Worm (Caenorhabditis elegans) whole organism, late embryonic: ENCODE results near the gene Y7A5A.10.
A peak's percentile ranks its signal among the peaks of the same experiment; 100 is the strongest.

Experiments
- K02D7.2 ChIP-seq: sonication (generic microtip); optimal IDR thresholded peaks from 2 replicates; lab custom pipeline; 2017; ENCODE audit warnings: mild to moderate bottlenecking, missing genetic modification characterization, missing compliant biosample characterization
- K09A11.1 ChIP-seq: sonication (generic microtip); optimal IDR thresholded peaks from 2 replicates; lab custom pipeline; 2017; ENCODE audit warnings: antibody characterized with exemption, mild to moderate bottlenecking, missing genetic modification characterization, missing compliant biosample characterization; ENCODE audit not compliant: insufficient read depth
- T23F11.4 ChIP-seq: fragments of 200-800 bp; sonication (Bioruptor generic); optimal IDR thresholded peaks from 2 replicates; lab custom pipeline; 2018; ENCODE audit warnings: mild to moderate bottlenecking, missing genetic modification characterization, missing compliant biosample characterization
- Y22D7AL.16 ChIP-seq: sonication (generic microtip); optimal IDR thresholded peaks from 2 replicates; lab custom pipeline; 2016; ENCODE audit warnings: missing genetic modification characterization, missing compliant biosample characterization
- ahr-1 ChIP-seq: sonication (generic microtip); optimal IDR thresholded peaks from 2 replicates; lab custom pipeline; 2016; ENCODE audit warnings: missing genetic modification characterization, missing compliant biosample characterization
- ama-1 ChIP-seq: fragments of 150-350 bp; optimal IDR thresholded peaks from 2 replicates; lab custom pipeline; 2014
- ceh-18 ChIP-seq: sonication (generic microtip); optimal IDR thresholded peaks from 2 replicates; lab custom pipeline; 2016; ENCODE audit warnings: missing genetic modification characterization, missing compliant biosample characterization
- ceh-19 ChIP-seq: fragments of 200-800 bp; sonication (Bioruptor generic); optimal IDR thresholded peaks from 2 replicates; lab custom pipeline; 2018; ENCODE audit warnings: mild to moderate bottlenecking, missing genetic modification characterization, missing compliant biosample characterization
- ceh-2 ChIP-seq: sonication (generic microtip); optimal IDR thresholded peaks from 2 replicates; lab custom pipeline; 2016; ENCODE audit warnings: missing genotype, missing genetic modification characterization, missing compliant biosample characterization
- ceh-22 ChIP-seq: sonication (generic microtip); optimal IDR thresholded peaks from 2 replicates; lab custom pipeline; 2017; ENCODE audit warnings: missing biosample characterization, missing genetic modification characterization
- ceh-30 ChIP-seq: fragments of 150-350 bp; optimal IDR thresholded peaks from 2 replicates; lab custom pipeline; 2014; ENCODE audit warnings: missing biosample characterization, missing genetic modification characterization
- ceh-31 ChIP-seq: sonication (generic microtip); optimal IDR thresholded peaks from 2 replicates; lab custom pipeline; 2016; ENCODE audit warnings: missing genetic modification characterization, missing compliant biosample characterization
- ceh-45 ChIP-seq: fragments of 200-800 bp; sonication (Bioruptor generic); IDR thresholded peaks from 2 replicates; pipeline ENCODE4 v1.3.6; 2022; ENCODE audit warnings: missing genetic modification reagents, missing genetic modification characterization, missing compliant biosample characterization
- ceh-48 ChIP-seq: sonication (generic microtip); optimal IDR thresholded peaks from 2 replicates; lab custom pipeline; 2016; ENCODE audit warnings: missing genetic modification characterization, inconsistent platforms, missing compliant biosample characterization
- ceh-6 ChIP-seq: fragments of 200-800 bp; sonication (Bioruptor generic); optimal IDR thresholded peaks from 2 replicates; lab custom pipeline; 2018; ENCODE audit warnings: mild to moderate bottlenecking, missing genetic modification characterization, missing compliant biosample characterization
- che-1 ChIP-seq: sonication (generic microtip); optimal IDR thresholded peaks from 2 replicates; lab custom pipeline; 2016; ENCODE audit warnings: mild to moderate bottlenecking, missing genetic modification characterization, missing compliant biosample characterization
- dmd-4 ChIP-seq: sonication (generic microtip); optimal IDR thresholded peaks from 2 replicates; lab custom pipeline; 2016; ENCODE audit warnings: borderline replicate concordance, missing genetic modification characterization, missing compliant biosample characterization
- dve-1 ChIP-seq: sonication (generic microtip); optimal IDR thresholded peaks from 2 replicates; lab custom pipeline; 2017; ENCODE audit warnings: antibody characterized with exemption, mild to moderate bottlenecking, missing genetic modification characterization, missing compliant biosample characterization
- elt-4 ChIP-seq: sonication (generic microtip); optimal IDR thresholded peaks from 2 replicates; lab custom pipeline; 2016; ENCODE audit warnings: missing genetic modification characterization, missing compliant biosample characterization
- ets-4 ChIP-seq: sonication (generic microtip); optimal IDR thresholded peaks from 2 replicates; lab custom pipeline; 2016; ENCODE audit warnings: missing genetic modification characterization, missing compliant biosample characterization
- fax-1 ChIP-seq: sonication (generic microtip); optimal IDR thresholded peaks from 2 replicates; lab custom pipeline; 2016; ENCODE audit warnings: missing genotype, missing genetic modification characterization, missing compliant biosample characterization
- fkh-6 ChIP-seq: sonication (generic microtip); optimal IDR thresholded peaks from 2 replicates; lab custom pipeline; 2016; ENCODE audit warnings: missing genetic modification characterization, missing compliant biosample characterization
- hlh-15 ChIP-seq: sonication (generic microtip); optimal IDR thresholded peaks from 2 replicates; lab custom pipeline; 2016; ENCODE audit warnings: missing genetic modification characterization, missing compliant biosample characterization
- hlh-30 ChIP-seq: sonication (generic microtip); optimal IDR thresholded peaks from 2 replicates; lab custom pipeline; 2017; ENCODE audit warnings: antibody characterized with exemption, missing genetic modification characterization, missing compliant biosample characterization; ENCODE audit not compliant: insufficient read depth
- hlh-6 ChIP-seq: sonication (generic microtip); optimal IDR thresholded peaks from 2 replicates; lab custom pipeline; 2016; ENCODE audit warnings: missing genotype, missing genetic modification characterization, missing compliant biosample characterization
- hlh-8 ChIP-seq: sonication (generic microtip); optimal IDR thresholded peaks from 2 replicates; lab custom pipeline; 2016; ENCODE audit warnings: missing genotype, missing genetic modification characterization, missing compliant biosample characterization
- lin-11 ChIP-seq: fragments of 200-800 bp; sonication (Bioruptor generic); optimal IDR thresholded peaks from 2 replicates; lab custom pipeline; 2018; ENCODE audit warnings: mild to moderate bottlenecking, missing genetic modification characterization, missing compliant biosample characterization
- madf-2 ChIP-seq: sonication (generic microtip); optimal IDR thresholded peaks from 2 replicates; lab custom pipeline; 2017; ENCODE audit warnings: missing genetic modification characterization, missing compliant biosample characterization
- nhr-232 ChIP-seq: sonication (generic microtip); optimal IDR thresholded peaks from 2 replicates; lab custom pipeline; 2016; ENCODE audit warnings: missing genetic modification characterization, missing compliant biosample characterization
- npax-4 ChIP-seq: sonication (generic microtip); optimal IDR thresholded peaks from 2 replicates; lab custom pipeline; 2016; ENCODE audit warnings: missing genetic modification characterization, missing compliant biosample characterization
- odd-2 ChIP-seq: sonication (generic microtip); optimal IDR thresholded peaks from 2 replicates; lab custom pipeline; 2017; ENCODE audit warnings: antibody characterized with exemption, mild to moderate bottlenecking, missing genetic modification characterization, missing compliant biosample characterization
- pag-3 ChIP-seq: sonication (generic microtip); optimal IDR thresholded peaks from 2 replicates; lab custom pipeline; 2016; ENCODE audit warnings: missing compliant biosample characterization, missing genetic modification characterization, borderline replicate concordance
- pat-9 ChIP-seq: fragments of 200-800 bp; sonication (Bioruptor generic); optimal IDR thresholded peaks from 2 replicates; lab custom pipeline; 2018; ENCODE audit warnings: mild to moderate bottlenecking, missing genetic modification characterization, moderate library complexity, missing compliant biosample characterization
- pha-4 ChIP-seq: fragments of 150-350 bp; optimal IDR thresholded peaks from 2 replicates; lab custom pipeline; 2018; ENCODE audit warnings: missing biosample characterization, missing genetic modification reagents, missing genetic modification characterization
- pros-1 ChIP-seq: fragments of 150-350 bp; optimal IDR thresholded peaks from 2 replicates; lab custom pipeline; 2014; ENCODE audit warnings: missing biosample characterization, missing genetic modification reagents, missing genetic modification characterization
- ref-2 ChIP-seq: sonication (generic microtip); optimal IDR thresholded peaks from 2 replicates; lab custom pipeline; 2016; ENCODE audit warnings: missing genetic modification characterization, missing compliant biosample characterization
- rnt-1 ChIP-seq: sonication (generic microtip); optimal IDR thresholded peaks from 2 replicates; lab custom pipeline; 2016; ENCODE audit warnings: missing genetic modification characterization, missing compliant biosample characterization
- sdc-2 ChIP-seq: sonication (generic microtip); optimal IDR thresholded peaks from 2 replicates; lab custom pipeline; 2016; ENCODE audit warnings: missing genotype, missing genetic modification characterization, missing compliant biosample characterization
- sox-2 ChIP-seq: fragments of 200-800 bp; sonication (Bioruptor generic); IDR thresholded peaks from 2 replicates; pipeline ENCODE4 v1.3.6; 2022; ENCODE audit warnings: missing genetic modification reagents, missing genetic modification characterization, missing compliant biosample characterization
- tbx-2 ChIP-seq: sonication (generic microtip); optimal IDR thresholded peaks from 2 replicates; lab custom pipeline; 2016; ENCODE audit warnings: missing genetic modification characterization, missing compliant biosample characterization
- tbx-7 ChIP-seq: sonication (generic microtip); optimal IDR thresholded peaks from 2 replicates; lab custom pipeline; 2016; ENCODE audit warnings: missing genotype, missing genetic modification characterization, missing compliant biosample characterization
- unc-3 ChIP-seq, 2 experiments: fragments of 200-800 bp in 1 of 2; sonication (Bioruptor generic) in 1 of 2; sonication (generic microtip) in 1 of 2; conservative IDR thresholded peaks in 1 of 2; optimal IDR thresholded peaks in 1 of 2; 2 replicates each; pipeline versions ENCODE4 v1.3.6 to Lab custom; 2016 to 2022; ENCODE audit warnings: missing compliant biosample characterization in 2 of 2, missing genetic modification characterization in 2 of 2, missing genetic modification reagents in 1 of 2
- unc-55 ChIP-seq: sonication (generic microtip); optimal IDR thresholded peaks from 2 replicates; lab custom pipeline; 2017; ENCODE audit warnings: missing biosample characterization, missing genetic modification reagents, missing genetic modification characterization
- zip-5 ChIP-seq: sonication (generic microtip); optimal IDR thresholded peaks from 2 replicates; lab custom pipeline; 2016; ENCODE audit warnings: missing genetic modification characterization, missing compliant biosample characterization

Y7A5A.10 gene

ce11 chrX:15794977-15795376 is at the start of gene Y7A5A.10:
Gene Y7A5A.10 (minus strand): TSS chrX:15795077.
- TF ChIP-seq hlh-30 (tag; lab: Kevin White, UChicago) (no peak), ceh-48 (tag; lab: Kevin White, UChicago) (no peak)

ce11 chrX:15844330-15844729 is 49.5 kb upstream of the Y7A5A.10 start:
- no peak for TF ChIP-seq ceh-19
- TF ChIP-seq nhr-232 (tag; lab: Kevin White, UChicago), result no peak
- TF ChIP-seq elt-4 (tag; lab: Kevin White, UChicago), result no peak
- no peak for TF ChIP-seq pag-3 (tag; lab: Kevin White, UChicago)
- TF ChIP-seq unc-55 (GFP tag; lab: Kevin White, UChicago), result no peak
- TF ChIP-seq che-1 (tag; lab: Kevin White, UChicago), result no peak
- no peak for TF ChIP-seq hlh-30 (tag; lab: Kevin White, UChicago)
- TF ChIP-seq T23F11.4 (GFP tag; lab: Kevin White, UChicago), result no peak
- TF ChIP-seq dmd-4 (tag; lab: Kevin White, UChicago), result no peak
- TF ChIP-seq tbx-7, result no peak
- TF ChIP-seq pha-4, result no peak
- TF ChIP-seq npax-4 (tag; lab: Kevin White, UChicago), result no peak
- TF ChIP-seq, all 69 proteins: peak for 0

- TF ChIP-seq rnt-1 (tag; lab: Kevin White, UChicago) (no peak), dve-1 (tag; lab: Kevin White, UChicago) (no peak), pat-9 (no peak), tbx-2 (tag; lab: Kevin White, UChicago) (no peak), unc-3 (GFP tag; conservative IDR thresholded peaks at IDR 0.05; lab: Robert Waterston, UW) (no peak), unc-3 (tag; optimal IDR thresholded peaks at IDR 0.05; lab: Kevin White, UChicago) (no peak), lin-11 (tag; lab: Kevin White, UChicago) (no peak), che-1 (tag; lab: Kevin White, UChicago) (no peak), ceh-30 (no peak), ceh-45 (GFP tag; lab: Robert Waterston, UW) (no peak), hlh-8 (tag; lab: Kevin White, UChicago) (no peak), npax-4 (tag; lab: Kevin White, UChicago) (no peak), ceh-6 (GFP tag; lab: Kevin White, UChicago) (no peak), ahr-1 (tag; lab: Kevin White, UChicago) (no peak), zip-5 (tag; lab: Kevin White, UChicago) (no peak), hlh-6 (no peak), ama-1 (lab: Kevin White, UChicago) (no peak), ceh-31 (no peak)
Measured at ce11 chrX:15842492-15842891, 47.6 kb upstream of the Y7A5A.10 start.

ce11 chrX:15841086-15841622 is 46.3 kb upstream of the Y7A5A.10 start, which contains the start of gene serp-1.1:
Gene serp-1.1 (plus strand): TSS chrX:15841572.
- TF ChIP-seq fax-1 (peak; percentile 43), ets-4 (tag; lab: Kevin White, UChicago) (peak; percentile 78), pros-1 (tag; lab: Kevin White, UChicago) (peak; percentile 98), sox-2 (GFP tag; lab: Robert Waterston, UW) (no peak), odd-2 (no peak), T23F11.4 (GFP tag; lab: Kevin White, UChicago) (peak; percentile 55), ceh-45 (GFP tag; lab: Robert Waterston, UW) (no peak), ceh-22 (tag; lab: Kevin White, UChicago) (peak; percentile 88), hlh-30 (tag; lab: Kevin White, UChicago) (peak; percentile 74), ceh-18 (tag; lab: Kevin White, UChicago) (peak; percentile 97), sdc-2 (tag; lab: Kevin White, UChicago) (peak; percentile 93), K09A11.1 (tag; lab: Kevin White, UChicago) (peak; percentile 44), ceh-6 (GFP tag; lab: Kevin White, UChicago) (peak; percentile 62), hlh-15 (tag; lab: Kevin White, UChicago) (no peak), rnt-1 (tag; lab: Kevin White, UChicago) (peak; percentile 94), zip-5 (tag; lab: Kevin White, UChicago) (no peak), ceh-30 (no peak), ref-2 (tag; lab: Kevin White, UChicago) (peak; percentile 96), ceh-2 (tag; lab: Kevin White, UChicago) (peak; percentile 81), Y22D7AL.16 (tag; lab: Kevin White, UChicago) (no peak), elt-4 (tag; lab: Kevin White, UChicago) (no peak), nhr-232 (tag; lab: Kevin White, UChicago) (peak; percentile 48), K02D7.2 (tag; lab: Kevin White, UChicago) (no peak), ama-1 (lab: Kevin White, UChicago) (no peak), madf-2 (tag; lab: Kevin White, UChicago) (peak; percentile 70), ceh-19 (peak; percentile 37), unc-3 (GFP tag; conservative IDR thresholded peaks at IDR 0.05; lab: Robert Waterston, UW) (peak; percentile 44; the same call in 1 of the 2 replicates), unc-3 (tag; optimal IDR thresholded peaks at IDR 0.05; lab: Kevin White, UChicago) (peak; percentile 62), fkh-6 (tag; lab: Kevin White, UChicago) (peak; percentile 24)
